Worm (Caenorhabditis elegans): ENCODE measurements around the gene mutd-1.

DNA sequence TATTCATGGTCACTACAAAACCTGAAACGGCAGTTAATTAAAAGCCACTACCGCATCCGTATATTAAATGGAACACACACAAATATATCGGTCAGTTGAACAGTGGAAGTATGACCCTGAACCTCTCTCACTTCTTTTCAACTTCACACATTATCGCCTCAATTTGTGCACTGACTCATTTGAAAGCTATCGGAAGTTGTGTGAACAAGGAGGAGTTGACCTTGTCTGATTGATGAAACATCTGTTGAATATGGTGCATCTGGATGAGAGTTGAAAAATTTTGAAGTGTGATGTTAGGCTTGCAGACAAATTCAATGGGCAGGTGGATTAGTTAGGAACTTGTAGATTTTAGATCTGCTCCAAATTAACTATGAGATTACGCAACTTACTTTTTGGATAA lies 36.4 kb downstream of the mutd-1 start:
- TF ChIP-seq nhr-237 (tag; optimal IDR thresholded peaks at IDR 0.05) (no peak), nhr-77 (tag; optimal IDR thresholded peaks at IDR 0.05) (no peak)
